Worm (Caenorhabditis elegans) whole organism, L4/young adult: ENCODE results near the gene F54B11.9.

ENCODE experiments used
- dao-5 ChIP-seq: sonication (generic microtip); optimal IDR thresholded peaks from 2 replicates; lab custom pipeline; 2016; ENCODE audit warnings: missing genotype, missing genetic modification characterization, moderate library complexity, missing compliant biosample characterization
- him-1 ChIP-seq: sonication (generic microtip); optimal IDR thresholded peaks from 2 replicates; lab custom pipeline; 2016; ENCODE audit warnings: missing genotype, missing genetic modification reagents, missing genetic modification characterization, missing compliant biosample characterization

ce11 chrX:13650799-13651198 lies 45.4 kb downstream of the F54B11.9 start, which contains the start of gene C40C9.4:
- no peak for TF ChIP-seq dao-5 (tag; lab: Kevin White, UChicago)
- TF ChIP-seq him-1 (tag; lab: Kevin White, UChicago): no peak
